Fruit fly (Drosophila melanogaster): ENCODE data around the gene CG11786.

- TF ChIP-seq CTCF (optimal IDR thresholded peaks at IDR 0.05) (no peak), CG8478 (optimal IDR thresholded peaks at IDR 0.05) (no peak)
These were observed 42.1 kb upstream of the CG11786 start for dm6 chr3R:25004064-25004463.

Data from S2 (cell line).